Worm (Caenorhabditis elegans): ENCODE measurements around the gene C15H11.10.

C15H11.10 gene

DNA sequence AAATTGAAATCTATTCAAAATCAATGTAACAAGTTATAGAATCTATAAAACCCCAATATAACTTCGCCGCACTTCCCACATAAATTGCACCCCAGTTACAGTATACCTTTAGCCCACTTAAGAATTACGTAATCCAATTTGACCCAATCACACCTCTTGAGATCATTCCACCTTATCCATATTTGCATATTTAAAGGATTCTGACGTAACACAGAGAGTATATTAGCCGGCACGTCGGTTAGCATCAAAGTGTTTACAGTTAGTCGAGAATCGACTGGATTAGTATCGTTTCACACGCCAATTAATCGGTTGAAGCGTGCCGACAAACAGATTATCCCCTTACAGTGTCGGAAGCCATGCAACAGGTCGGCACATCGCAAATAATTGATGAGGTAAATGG is 41.7 kb downstream of the C15H11.10 start:
- no peak for TF ChIP-seq ztf-29 (GFP tag; IDR thresholded peaks at IDR 0.05)
- no peak for TF ChIP-seq klf-2 (GFP tag; conservative IDR thresholded peaks at IDR 0.05)
- TF ChIP-seq cog-1 (tag; optimal IDR thresholded peaks at IDR 0.05), result no peak
- no peak for TF ChIP-seq ztf-23 (GFP tag; IDR thresholded peaks at IDR 0.05)
- no peak for TF ChIP-seq tab-1 (GFP tag; IDR thresholded peaks at IDR 0.05)
- no peak for TF ChIP-seq ref-1 (GFP tag; conservative IDR thresholded peaks at IDR 0.05)
- no peak for TF ChIP-seq T22C8.4 (GFP tag; IDR thresholded peaks at IDR 0.05)
- no peak for TF ChIP-seq flt-1 (GFP tag; IDR thresholded peaks at IDR 0.05)
- no peak for TF ChIP-seq med-1 (GFP tag; optimal IDR thresholded peaks at IDR 0.05; ENCODE audit: insufficient read depth)

DNA sequence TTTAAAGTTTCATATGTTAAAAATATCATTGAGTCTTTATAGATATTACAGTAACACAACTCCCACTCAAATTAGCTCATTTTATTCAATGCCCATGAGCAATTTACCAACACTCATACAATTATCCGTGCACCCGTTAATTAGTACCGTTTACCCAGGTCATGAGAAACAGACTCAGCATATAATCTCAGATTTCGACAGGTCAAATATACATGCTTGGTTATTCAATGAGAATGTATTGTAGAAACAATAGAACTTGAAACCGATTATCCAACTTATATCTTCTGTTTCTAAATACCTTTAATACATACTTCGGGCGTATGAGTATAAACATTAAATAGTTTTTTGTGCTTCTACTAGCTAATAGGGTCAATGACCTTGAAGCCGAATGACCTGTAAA is 44.3 kb downstream of the C15H11.10 start:
- TF ChIP-seq ztf-29 (GFP tag; IDR thresholded peaks at IDR 0.05), result no peak
- no peak for TF ChIP-seq cog-1 (tag; optimal IDR thresholded peaks at IDR 0.05)
- TF ChIP-seq ztf-23 (GFP tag; IDR thresholded peaks at IDR 0.05), result no peak
- TF ChIP-seq med-1 (GFP tag; optimal IDR thresholded peaks at IDR 0.05; ENCODE audit: insufficient read depth), result no peak
- TF ChIP-seq T22C8.4 (GFP tag; IDR thresholded peaks at IDR 0.05), result no peak
- no peak for TF ChIP-seq klf-2 (GFP tag; conservative IDR thresholded peaks at IDR 0.05)
- no peak for TF ChIP-seq tab-1 (GFP tag; IDR thresholded peaks at IDR 0.05)

DNA sequence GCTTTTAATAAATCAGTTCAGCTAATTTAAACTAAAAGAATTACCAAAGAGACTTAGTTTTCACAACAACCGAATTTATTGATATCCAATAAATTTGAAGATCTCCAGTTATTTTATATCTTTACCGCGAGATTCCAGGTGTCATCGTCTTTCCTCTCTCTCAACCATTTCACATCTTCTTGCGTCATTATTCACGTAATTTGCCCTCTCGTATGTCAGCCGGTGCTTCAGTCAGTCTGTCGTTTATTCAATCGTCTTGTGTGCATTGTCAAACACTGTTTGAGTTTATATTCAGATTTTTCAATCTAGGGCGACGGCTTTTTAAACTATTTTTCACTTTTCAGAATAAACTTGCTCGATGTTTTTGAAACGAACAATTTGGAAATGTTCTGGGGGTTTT is 45.4 kb downstream of the C15H11.10 start:
- TF ChIP-seq ref-1 (GFP tag; conservative IDR thresholded peaks at IDR 0.05), result no peak
- no peak for TF ChIP-seq T22C8.4 (GFP tag; IDR thresholded peaks at IDR 0.05)
- no peak for TF ChIP-seq ztf-23 (GFP tag; IDR thresholded peaks at IDR 0.05)
- no peak for TF ChIP-seq klf-2 (GFP tag; conservative IDR thresholded peaks at IDR 0.05)
- no peak for TF ChIP-seq cog-1 (tag; optimal IDR thresholded peaks at IDR 0.05)
- TF ChIP-seq med-1 (GFP tag; optimal IDR thresholded peaks at IDR 0.05; ENCODE audit: insufficient read depth), result no peak
- TF ChIP-seq flt-1 (GFP tag; IDR thresholded peaks at IDR 0.05), result no peak
- TF ChIP-seq tab-1 (GFP tag; IDR thresholded peaks at IDR 0.05), result no peak
- TF ChIP-seq ztf-29 (GFP tag; IDR thresholded peaks at IDR 0.05), result no peak

DNA sequence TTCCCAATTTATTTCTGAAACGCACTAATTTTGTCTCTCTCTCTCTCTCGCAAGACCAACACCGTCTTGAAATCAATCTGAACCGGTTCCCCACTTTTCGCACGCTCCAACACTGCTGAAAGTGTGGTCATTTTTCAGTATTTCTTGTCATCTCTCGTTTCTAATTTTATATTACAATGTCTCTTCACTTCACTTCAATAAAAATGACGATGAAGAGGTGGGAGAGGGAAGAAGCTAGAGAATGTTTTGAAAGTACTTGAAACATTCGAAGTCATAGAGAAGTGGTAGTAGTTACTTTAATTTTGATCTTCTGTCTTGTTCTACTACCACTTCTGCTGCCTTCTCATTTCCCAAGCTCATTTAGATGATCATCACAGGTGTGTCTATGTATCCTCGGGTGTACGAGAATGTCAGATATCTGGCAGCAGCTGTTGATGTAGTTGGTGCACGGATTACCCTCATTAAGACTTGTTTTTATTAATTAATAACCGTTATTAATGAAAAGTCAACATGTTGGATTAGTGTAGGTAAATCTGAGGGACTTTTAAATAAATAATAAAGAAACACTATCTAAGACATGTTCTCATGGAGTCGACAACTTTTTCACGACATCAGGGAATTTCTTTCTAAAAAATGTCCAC is 46.3 kb downstream of the C15H11.10 start:
- TF ChIP-seq tab-1 (GFP tag; IDR thresholded peaks at IDR 0.05) (no peak), flt-1 (GFP tag; IDR thresholded peaks at IDR 0.05) (no peak), med-1 (GFP tag; optimal IDR thresholded peaks at IDR 0.05; ENCODE audit: insufficient read depth) (no peak), cog-1 (tag; optimal IDR thresholded peaks at IDR 0.05) (no peak), ztf-29 (GFP tag; IDR thresholded peaks at IDR 0.05) (no peak), klf-2 (GFP tag; conservative IDR thresholded peaks at IDR 0.05) (no peak), ref-1 (GFP tag; conservative IDR thresholded peaks at IDR 0.05) (no peak), T22C8.4 (GFP tag; IDR thresholded peaks at IDR 0.05) (no peak)

DNA sequence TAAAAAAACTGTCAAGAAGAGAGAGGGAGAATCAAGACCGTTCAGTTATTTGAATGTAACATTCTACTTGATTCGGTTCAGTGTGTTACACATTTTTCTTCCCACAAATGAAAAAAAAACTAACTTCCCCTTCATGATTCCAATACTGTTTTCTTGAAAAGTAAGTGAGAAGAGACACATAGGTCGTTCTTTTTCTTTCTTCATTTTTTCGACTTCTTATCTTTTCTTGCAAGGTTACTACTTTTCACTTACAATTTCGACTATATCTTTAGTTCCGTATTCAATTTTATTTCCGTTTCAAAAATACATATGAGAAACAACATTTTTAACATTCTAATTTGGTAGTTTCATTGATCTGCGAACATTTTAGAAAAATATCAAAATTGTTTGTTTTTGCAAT is 47.3 kb downstream of the C15H11.10 start:
- no peak for TF ChIP-seq flt-1 (GFP tag; IDR thresholded peaks at IDR 0.05)
- TF ChIP-seq tab-1 (GFP tag; IDR thresholded peaks at IDR 0.05), result no peak
- no peak for TF ChIP-seq ref-1 (GFP tag; conservative IDR thresholded peaks at IDR 0.05)
- no peak for TF ChIP-seq med-1 (GFP tag; optimal IDR thresholded peaks at IDR 0.05; ENCODE audit: insufficient read depth)
- no peak for TF ChIP-seq ztf-29 (GFP tag; IDR thresholded peaks at IDR 0.05)
- no peak for TF ChIP-seq T22C8.4 (GFP tag; IDR thresholded peaks at IDR 0.05)
- no peak for TF ChIP-seq ztf-23 (GFP tag; IDR thresholded peaks at IDR 0.05)
- no peak for TF ChIP-seq klf-2 (GFP tag; conservative IDR thresholded peaks at IDR 0.05)
- no peak for TF ChIP-seq cog-1 (tag; optimal IDR thresholded peaks at IDR 0.05)

DNA sequence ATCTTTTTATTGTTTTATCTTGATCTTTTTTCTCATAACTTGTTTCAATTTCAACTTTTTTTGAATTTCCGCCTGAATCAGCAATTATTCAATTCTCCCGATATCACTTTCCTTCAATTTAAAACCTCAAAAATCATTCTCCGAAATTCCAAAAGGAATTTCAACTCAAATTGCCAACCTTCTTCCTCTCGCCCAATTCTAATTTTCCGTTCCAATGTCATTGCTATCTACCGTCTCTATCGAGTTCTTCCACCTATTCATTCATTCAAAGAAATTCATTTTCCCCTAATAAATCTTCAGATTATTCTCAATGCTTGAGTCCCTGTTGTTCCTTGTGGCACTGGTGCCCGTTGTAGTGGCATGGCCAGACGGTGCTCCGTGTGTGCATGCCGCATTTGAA is 48.9 kb downstream of the C15H11.10 start, which contains the start of gene F23B12.4:
Gene F23B12.4, plus strand, starts transcription at position 301 of the 400 bp plus-strand sequence.
- no peak for TF ChIP-seq ztf-23 (GFP tag; IDR thresholded peaks at IDR 0.05)
- TF ChIP-seq ztf-29 (GFP tag; IDR thresholded peaks at IDR 0.05), result no peak
- TF ChIP-seq T22C8.4 (GFP tag; IDR thresholded peaks at IDR 0.05), result no peak
- no peak for TF ChIP-seq ref-1 (GFP tag; conservative IDR thresholded peaks at IDR 0.05)
- TF ChIP-seq flt-1 (GFP tag; IDR thresholded peaks at IDR 0.05), result no peak
- no peak for TF ChIP-seq klf-2 (GFP tag; conservative IDR thresholded peaks at IDR 0.05)
- TF ChIP-seq cog-1 (tag; optimal IDR thresholded peaks at IDR 0.05), result no peak
- no peak for TF ChIP-seq med-1 (GFP tag; optimal IDR thresholded peaks at IDR 0.05; ENCODE audit: insufficient read depth)
- no peak for TF ChIP-seq tab-1 (GFP tag; IDR thresholded peaks at IDR 0.05)

Measured in whole organism, midembryonic.